Fruit fly (Drosophila melanogaster) whole organism, prepupa: Measurements from ENCODE around the gene CG14811.

Experiments
- Blimp-1 ChIP-seq: fragments of 200-800 bp; sonication (Bioruptor generic); optimal IDR thresholded peaks from 3 replicates; lab custom pipeline; 2017; ENCODE audit warnings: missing biosample characterization, missing genetic modification characterization, mild to moderate bottlenecking, moderate library complexity, missing genetic modification reagents
- CG10631 ChIP-seq: fragments of 200-800 bp; sonication (Bioruptor generic); optimal IDR thresholded peaks from 2 replicates; lab custom pipeline; 2016; ENCODE audit warnings: missing biosample characterization, missing genetic modification characterization
- CG10669 ChIP-seq: fragments of 200-800 bp; sonication (Bioruptor generic); optimal IDR thresholded peaks from 3 replicates; lab custom pipeline; 2018; ENCODE audit warnings: missing biosample characterization, mild to moderate bottlenecking, missing genetic modification characterization, moderate library complexity
- CG11294 ChIP-seq: fragments of 200-800 bp; sonication (Bioruptor generic); IDR thresholded peaks from 2 replicates; pipeline ENCODE4 v1.3.6; 2022; ENCODE audit warnings: missing biosample characterization, missing genetic modification characterization
- CG15336 ChIP-seq: fragments of 200-800 bp; sonication (Bioruptor generic); IDR thresholded peaks from 2 replicates; pipeline ENCODE4 v1.3.6; 2022; ENCODE audit warnings: missing biosample characterization, missing genetic modification characterization
- CG1621 ChIP-seq: fragments of 200-800 bp; sonication (Bioruptor generic); optimal IDR thresholded peaks from 3 replicates; lab custom pipeline; 2018; ENCODE audit warnings: missing biosample characterization, mild to moderate bottlenecking, missing genetic modification characterization
- CG16779 ChIP-seq: fragments of 200-800 bp; sonication (Bioruptor generic); optimal IDR thresholded peaks from 3 replicates; lab custom pipeline; 2017; ENCODE audit warnings: missing biosample characterization, mild to moderate bottlenecking, missing genetic modification characterization
- CG3032 ChIP-seq: fragments of 200-800 bp; optimal IDR thresholded peaks from 2 replicates; lab custom pipeline; 2019; ENCODE audit warnings: missing biosample characterization, mild to moderate bottlenecking, missing genetic modification characterization, moderate library complexity
- CG31627 ChIP-seq: fragments of 200-800 bp; sonication (Bioruptor generic); optimal IDR thresholded peaks from 3 replicates; lab custom pipeline; 2016; ENCODE audit warnings: missing biosample characterization, missing genetic modification characterization
- CG3919 ChIP-seq: fragments of 200-800 bp; sonication (Bioruptor generic); optimal IDR thresholded peaks from 3 replicates; lab custom pipeline; 2016; ENCODE audit warnings: missing biosample characterization, missing genetic modification characterization
- CG6163 ChIP-seq: fragments of 200-800 bp; sonication (Bioruptor generic); IDR thresholded peaks from 3 replicates; pipeline ENCODE4 v1.3.6; 2022; ENCODE audit warnings: missing biosample characterization, missing genetic modification characterization
- CG6276 ChIP-seq: fragments of 200-800 bp; sonication (Bioruptor generic); optimal IDR thresholded peaks from 2 replicates; lab custom pipeline; 2017; ENCODE audit warnings: missing biosample characterization, mild to moderate bottlenecking, missing genetic modification characterization
- CG6808 ChIP-seq: fragments of 200-800 bp; sonication (Bioruptor generic); optimal IDR thresholded peaks from 3 replicates; lab custom pipeline; 2017; ENCODE audit warnings: missing biosample characterization, missing genetic modification characterization, mild to moderate bottlenecking, moderate library complexity, missing genetic modification reagents
- CG6854 ChIP-seq: fragments of 200-800 bp; sonication (Bioruptor generic); optimal IDR thresholded peaks from 2 replicates; lab custom pipeline; 2017; ENCODE audit warnings: missing biosample characterization, mild to moderate bottlenecking, missing genetic modification characterization
- CG8319 ChIP-seq: fragments of 200-800 bp; sonication (Bioruptor generic); optimal IDR thresholded peaks from 3 replicates; lab custom pipeline; 2016; ENCODE audit warnings: missing biosample characterization, missing genetic modification characterization
- CG8632 ChIP-seq: fragments of 200-800 bp; sonication (Bioruptor generic); optimal IDR thresholded peaks from 3 replicates; lab custom pipeline; 2016; ENCODE audit warnings: missing biosample characterization, missing genetic modification characterization
- CG9139 ChIP-seq: fragments of 200-800 bp; sonication (Bioruptor generic); optimal IDR thresholded peaks from 3 replicates; lab custom pipeline; 2017; ENCODE audit warnings: missing biosample characterization, mild to moderate bottlenecking, missing genetic modification characterization
- Eip75B ChIP-seq: fragments of 200-800 bp; sonication (Bioruptor generic); optimal IDR thresholded peaks from 3 replicates; lab custom pipeline; 2016; ENCODE audit warnings: missing biosample characterization, missing genetic modification characterization
- Eip78C ChIP-seq: fragments of 200-800 bp; sonication (Bioruptor generic); peaks from one replicate; lab custom pipeline; 2016; ENCODE audit warnings: missing biosample characterization, missing genetic modification characterization
- Eip93F ChIP-seq: fragments of 200-800 bp; sonication (Bioruptor generic); optimal IDR thresholded peaks from 2 replicates; lab custom pipeline; 2016; ENCODE audit warnings: missing biosample characterization, mild to moderate bottlenecking, missing genetic modification characterization
- Ets21C ChIP-seq: fragments of 200-800 bp; sonication (Bioruptor generic); optimal IDR thresholded peaks from 3 replicates; lab custom pipeline; 2016; ENCODE audit warnings: missing biosample characterization, missing genetic modification characterization
- Gug ChIP-seq: fragments of 200-800 bp; sonication (Bioruptor generic); IDR thresholded peaks from 2 replicates; pipeline ENCODE4 v1.3.6; 2022; ENCODE audit warnings: missing biosample characterization, missing genetic modification characterization
- Hr38 ChIP-seq: sonication (Bioruptor generic); optimal IDR thresholded peaks from 2 replicates; lab custom pipeline; 2016; ENCODE audit warnings: missing biosample characterization, missing genetic modification characterization
- Hr39 ChIP-seq: fragments of 200-800 bp; sonication (Bioruptor generic); optimal IDR thresholded peaks from 2 replicates; lab custom pipeline; 2016; ENCODE audit warnings: missing biosample characterization, missing genetic modification characterization
- Hr4 ChIP-seq: fragments of 200-800 bp; sonication (Bioruptor generic); optimal IDR thresholded peaks from 3 replicates; lab custom pipeline; 2016; ENCODE audit warnings: missing biosample characterization, missing genetic modification characterization
- Lpt ChIP-seq: fragments of 200-800 bp; sonication (Bioruptor generic); optimal IDR thresholded peaks from 3 replicates; lab custom pipeline; 2016; ENCODE audit warnings: missing biosample characterization, missing genetic modification characterization
- Met ChIP-seq: fragments of 200-800 bp; sonication (Bioruptor generic); optimal IDR thresholded peaks from 3 replicates; lab custom pipeline; 2016; ENCODE audit warnings: missing biosample characterization, missing genetic modification characterization
- OdsH ChIP-seq: fragments of 200-800 bp; sonication (Bioruptor generic); optimal IDR thresholded peaks from 3 replicates; lab custom pipeline; 2016; ENCODE audit warnings: missing biosample characterization, missing genetic modification characterization
- Smox ChIP-seq: fragments of 200-800 bp; sonication (Bioruptor generic); optimal IDR thresholded peaks from 3 replicates; lab custom pipeline; 2016; ENCODE audit warnings: missing biosample characterization, missing genetic modification characterization
- Sox14 ChIP-seq: fragments of 200-800 bp; sonication (Bioruptor generic); optimal IDR thresholded peaks from 3 replicates; lab custom pipeline; 2016; ENCODE audit warnings: missing biosample characterization, missing genetic modification characterization
- Sox15 ChIP-seq: fragments of 200-800 bp; sonication (Bioruptor generic); optimal IDR thresholded peaks from 3 replicates; lab custom pipeline; 2016; ENCODE audit warnings: missing biosample characterization, missing genetic modification characterization
- achi ChIP-seq: fragments of 200-800 bp; sonication (Bioruptor generic); optimal IDR thresholded peaks from 3 replicates; lab custom pipeline; 2016; ENCODE audit warnings: missing biosample characterization, missing genetic modification characterization
- acj6 ChIP-seq: fragments of 200-800 bp; sonication (Bioruptor generic); optimal IDR thresholded peaks from 3 replicates; lab custom pipeline; 2016; ENCODE audit warnings: missing biosample characterization, missing genetic modification characterization
- cyc ChIP-seq: fragments of 200-800 bp; sonication (Bioruptor generic); optimal IDR thresholded peaks from 3 replicates; lab custom pipeline; 2016; ENCODE audit warnings: missing biosample characterization, missing genetic modification characterization
- dsx ChIP-seq: fragments of 200-800 bp; optimal IDR thresholded peaks from 3 replicates; lab custom pipeline; 2019; ENCODE audit warnings: missing biosample characterization, mild to moderate bottlenecking, missing genetic modification characterization, moderate library complexity; ENCODE audit not compliant: poor library complexity, severe bottlenecking
- eg ChIP-seq: fragments of 200-800 bp; sonication (Bioruptor generic); IDR thresholded peaks from 3 replicates; pipeline ENCODE4 v1.3.6; 2022; ENCODE audit warnings: missing biosample characterization, missing genetic modification characterization
- esn ChIP-seq: fragments of 200-800 bp; sonication (Bioruptor generic); optimal IDR thresholded peaks from 2 replicates; lab custom pipeline; 2016; ENCODE audit warnings: missing biosample characterization, mild to moderate bottlenecking, missing genetic modification characterization, moderate library complexity
- fd59A ChIP-seq: fragments of 200-800 bp; sonication (Bioruptor generic); optimal IDR thresholded peaks from 2 replicates; lab custom pipeline; 2017; ENCODE audit warnings: missing biosample characterization, mild to moderate bottlenecking, missing genetic modification characterization, missing genetic modification reagents
- fd85E ChIP-seq: fragments of 200-800 bp; sonication (Bioruptor generic); optimal IDR thresholded peaks from 3 replicates; lab custom pipeline; 2016; ENCODE audit warnings: missing biosample characterization, missing genetic modification characterization
- fkh ChIP-seq: fragments of 200-800 bp; sonication (Bioruptor generic); optimal IDR thresholded peaks from 3 replicates; lab custom pipeline; 2017; ENCODE audit warnings: missing biosample characterization, mild to moderate bottlenecking, missing genetic modification characterization, moderate library complexity
- lz ChIP-seq: fragments of 200-800 bp; sonication (Bioruptor generic); optimal IDR thresholded peaks from 3 replicates; lab custom pipeline; 2016; ENCODE audit warnings: missing biosample characterization, missing genetic modification characterization
- net ChIP-seq: fragments of 200-800 bp; sonication (Bioruptor generic); optimal IDR thresholded peaks from 3 replicates; lab custom pipeline; 2016; ENCODE audit warnings: missing biosample characterization, missing genetic modification characterization
- pdm3 ChIP-seq: fragments of 200-800 bp; sonication (Bioruptor generic); optimal IDR thresholded peaks from 3 replicates; lab custom pipeline; 2016; ENCODE audit warnings: missing biosample characterization, missing genetic modification characterization
- spab ChIP-seq: fragments of 200-800 bp; sonication (Bioruptor generic); optimal IDR thresholded peaks from 2 replicates; lab custom pipeline; 2017; ENCODE audit warnings: missing biosample characterization, mild to moderate bottlenecking, missing genetic modification characterization, missing genetic modification reagents
- svp ChIP-seq: fragments of 200-800 bp; sonication (Bioruptor generic); peaks from one replicate; lab custom pipeline; 2016; ENCODE audit warnings: missing biosample characterization, missing genetic modification characterization
- topi ChIP-seq: fragments of 200-800 bp; sonication (Bioruptor generic); optimal IDR thresholded peaks from 3 replicates; lab custom pipeline; 2016; ENCODE audit warnings: missing biosample characterization, missing genetic modification characterization

Gene CG14811

dm6 chrX:1774347-1774829 is 47.8 kb downstream of the CG14811 start:
- peak; percentile 30 for TF ChIP-seq Blimp-1 (GFP tag; lab: Kevin White, UChicago)
- TF ChIP-seq dsx (GFP tag; lab: Kevin White, UChicago), result no peak
- TF ChIP-seq Sox14 (GFP tag; lab: Kevin White, UChicago), result no peak

dm6 chrX:1773532-1774346 is 48.4 kb downstream of the CG14811 start, which contains the start of the genes prage and Adar:
Gene prage (plus strand): TSS chrX:1773719.
Gene Adar (plus strand): TSS chrX:1773725.
- no peak for TF ChIP-seq CG8632 (GFP tag; lab: Kevin White, UChicago)
- peak; percentile 47 for TF ChIP-seq cyc (GFP tag; lab: Kevin White, UChicago)
- peak; percentile 12 for TF ChIP-seq Smox (GFP tag; lab: Kevin White, UChicago)
- no peak for TF ChIP-seq CG11294 (GFP tag; lab: Robert Waterston, UW)
- no peak for TF ChIP-seq svp (GFP tag; lab: Kevin White, UChicago)
- TF ChIP-seq spab, result no peak
- no peak for TF ChIP-seq CG8319 (GFP tag; lab: Kevin White, UChicago)
- TF ChIP-seq CG10631 (GFP tag; lab: Kevin White, UChicago), result no peak
- no peak for TF ChIP-seq Hr39 (GFP tag; lab: Kevin White, UChicago)
- TF ChIP-seq CG1621 (tag; lab: Kevin White, UChicago), result no peak
- TF ChIP-seq Met (GFP tag; lab: Kevin White, UChicago), result peak; percentile 47
- TF ChIP-seq fd85E, result no peak
- TF ChIP-seq pdm3 (GFP tag; lab: Kevin White, UChicago), result no peak
- TF ChIP-seq CG10669 (GFP tag; lab: Kevin White, UChicago), result no peak
- peak; percentile 3 for TF ChIP-seq CG3032 (tag; lab: Kevin White, UChicago)
- no peak for TF ChIP-seq CG15336 (GFP tag; lab: Robert Waterston, UW)
- peak; percentile 7 for TF ChIP-seq CG31627 (GFP tag; lab: Kevin White, UChicago)
- TF ChIP-seq topi (GFP tag; lab: Kevin White, UChicago), result peak; percentile 20
- TF ChIP-seq CG9139, result no peak
- no peak for TF ChIP-seq acj6 (GFP tag; lab: Kevin White, UChicago)
- TF ChIP-seq CG3919 (GFP tag; lab: Kevin White, UChicago), result no peak
- TF ChIP-seq eg (GFP tag; lab: Robert Waterston, UW), result no peak
- peak; percentile 77 for TF ChIP-seq Eip78C (GFP tag; lab: Kevin White, UChicago)
- TF ChIP-seq CG16779, result no peak
- no peak for TF ChIP-seq dsx (GFP tag; lab: Kevin White, UChicago)
- no peak for TF ChIP-seq Gug (GFP tag; lab: Robert Waterston, UW)
- no peak for TF ChIP-seq esn
- no peak for TF ChIP-seq Hr38
- TF ChIP-seq CG6808 (GFP tag; lab: Kevin White, UChicago), result no peak
- no peak for TF ChIP-seq Eip93F (GFP tag; lab: Kevin White, UChicago)
- TF ChIP-seq Sox14 (GFP tag; lab: Kevin White, UChicago), result no peak
- no peak for TF ChIP-seq Sox15 (GFP tag; lab: Kevin White, UChicago)
- TF ChIP-seq Ets21C (GFP tag; lab: Kevin White, UChicago), result peak; percentile 4
- TF ChIP-seq Eip75B (GFP tag; lab: Kevin White, UChicago), result no peak
- no peak for TF ChIP-seq lz (GFP tag; lab: Kevin White, UChicago)
- no peak for TF ChIP-seq net
- no peak for TF ChIP-seq OdsH (GFP tag; lab: Kevin White, UChicago)
- TF ChIP-seq Hr4 (GFP tag; lab: Kevin White, UChicago), result peak; percentile 5
- no peak for TF ChIP-seq CG6163 (GFP tag; lab: Robert Waterston, UW)
- TF ChIP-seq achi, result no peak
- TF ChIP-seq CG6854 (GFP tag; lab: Kevin White, UChicago), result no peak
- no peak for TF ChIP-seq Lpt (GFP tag; lab: Kevin White, UChicago)
- TF ChIP-seq fkh (GFP tag; lab: Kevin White, UChicago), result peak; percentile 87
- TF ChIP-seq fd59A, result no peak
- no peak for TF ChIP-seq CG6276
